Worm (Caenorhabditis elegans) whole organism, mixed stage, embryonic: ENCODE data around the gene srz-79.

Source experiments
- M03D4.4 ChIP-seq: sonication (generic microtip); optimal IDR thresholded peaks from 2 replicates; lab custom pipeline; 2017; ENCODE audit warnings: mild to moderate bottlenecking, missing genetic modification characterization, missing compliant biosample characterization
- bed-3 ChIP-seq: fragments of 200-800 bp; sonication (Bioruptor generic); optimal IDR thresholded peaks from 3 replicates; lab custom pipeline; 2018; ENCODE audit warnings: mild to moderate bottlenecking, missing genetic modification characterization, moderate library complexity, missing compliant biosample characterization
- blmp-1 ChIP-seq: fragments of 150-350 bp; optimal IDR thresholded peaks from 2 replicates; lab custom pipeline; 2014; ENCODE audit warnings: missing biosample characterization, missing genetic modification characterization
- ceh-39 ChIP-seq: fragments of 150-350 bp; optimal IDR thresholded peaks from 2 replicates; lab custom pipeline; 2014; ENCODE audit warnings: missing biosample characterization, missing genetic modification characterization
- ceh-43 ChIP-seq: fragments of 200-800 bp; sonication (Bioruptor generic); optimal IDR thresholded peaks from 2 replicates; lab custom pipeline; 2018; ENCODE audit warnings: mild to moderate bottlenecking, missing genetic modification characterization, moderate library complexity, missing compliant biosample characterization
- ceh-83 ChIP-seq: fragments of 200-800 bp; sonication (Bioruptor generic); optimal IDR thresholded peaks from 2 replicates; lab custom pipeline; 2018; ENCODE audit warnings: mild to moderate bottlenecking, missing genetic modification characterization, missing compliant biosample characterization
- ces-1 ChIP-seq: fragments of 150-350 bp; optimal IDR thresholded peaks from 2 replicates; lab custom pipeline; 2014; ENCODE audit warnings: missing biosample characterization, missing genetic modification reagents, missing genetic modification characterization
- cnd-1 ChIP-seq: fragments of 200-800 bp; sonication (Bioruptor generic); optimal IDR thresholded peaks from 2 replicates; lab custom pipeline; 2018; ENCODE audit warnings: mild to moderate bottlenecking, missing genetic modification characterization, missing compliant biosample characterization
- drap-1 ChIP-seq: fragments of 200-800 bp; sonication (Bioruptor generic); optimal IDR thresholded peaks from 3 replicates; lab custom pipeline; 2018; ENCODE audit warnings: mild to moderate bottlenecking, missing genetic modification characterization, missing compliant biosample characterization
- elt-1 ChIP-seq: sonication (generic microtip); optimal IDR thresholded peaks from 2 replicates; lab custom pipeline; 2017; ENCODE audit warnings: missing genetic modification characterization, mild to moderate bottlenecking, missing compliant biosample characterization, antibody characterized with exemption, moderate library complexity, borderline replicate concordance; ENCODE audit not compliant: insufficient read depth
- elt-3 ChIP-seq: fragments of 150-350 bp; optimal IDR thresholded peaks from 2 replicates; lab custom pipeline; 2014; ENCODE audit warnings: missing biosample characterization, missing genetic modification characterization
- flh-1 ChIP-seq: fragments of 200-800 bp; sonication (Bioruptor generic); optimal IDR thresholded peaks from 2 replicates; lab custom pipeline; 2018; ENCODE audit warnings: mild to moderate bottlenecking, missing genetic modification characterization, moderate library complexity, missing compliant biosample characterization
- ham-2 ChIP-seq: fragments of 200-800 bp; sonication (Bioruptor generic); optimal IDR thresholded peaks from 2 replicates; lab custom pipeline; 2018; ENCODE audit warnings: mild to moderate bottlenecking, missing genetic modification characterization, missing compliant biosample characterization
- hlh-1 ChIP-seq: fragments of 150-350 bp; optimal IDR thresholded peaks from 2 replicates; lab custom pipeline; 2014; ENCODE audit warnings: missing biosample characterization, missing genetic modification reagents, missing genetic modification characterization
- lin-13 ChIP-seq: fragments of 150-350 bp; optimal IDR thresholded peaks from 2 replicates; lab custom pipeline; 2014; ENCODE audit warnings: missing biosample characterization, missing genetic modification characterization
- lin-32 ChIP-seq: fragments of 200-800 bp; sonication (Bioruptor generic); optimal IDR thresholded peaks from 2 replicates; lab custom pipeline; 2018; ENCODE audit warnings: mild to moderate bottlenecking, missing genetic modification characterization, missing compliant biosample characterization
- lsy-2 ChIP-seq: fragments of 150-350 bp; optimal IDR thresholded peaks from 2 replicates; lab custom pipeline; 2014; ENCODE audit warnings: missing biosample characterization, missing genetic modification characterization
- mab-5 ChIP-seq: fragments of 150-350 bp; optimal IDR thresholded peaks from 2 replicates; lab custom pipeline; 2014; ENCODE audit warnings: missing biosample characterization, missing genetic modification characterization
- mep-1 ChIP-seq: fragments of 150-350 bp; optimal IDR thresholded peaks from 2 replicates; lab custom pipeline; 2017; ENCODE audit warnings: missing biosample characterization, missing genetic modification reagents, missing genetic modification characterization, inconsistent platforms
- mls-2 ChIP-seq: sonication (generic microtip); optimal IDR thresholded peaks from 2 replicates; lab custom pipeline; 2016; ENCODE audit warnings: mild to moderate bottlenecking, missing genetic modification characterization, moderate library complexity, missing compliant biosample characterization
- nhr-12 ChIP-seq: fragments of 150-350 bp; optimal IDR thresholded peaks from 2 replicates; lab custom pipeline; 2014; ENCODE audit warnings: missing biosample characterization, missing genetic modification characterization
- nhr-2 ChIP-seq: fragments of 150-350 bp; optimal IDR thresholded peaks from 2 replicates; lab custom pipeline; 2014; ENCODE audit warnings: missing biosample characterization, missing genetic modification characterization
- nhr-237 ChIP-seq: fragments of 150-350 bp; optimal IDR thresholded peaks from 2 replicates; lab custom pipeline; 2014; ENCODE audit warnings: missing biosample characterization, missing genetic modification characterization
- nhr-28 ChIP-seq: fragments of 150-350 bp; optimal IDR thresholded peaks from 2 replicates; lab custom pipeline; 2014; ENCODE audit warnings: missing biosample characterization, missing genetic modification characterization
- nhr-76 ChIP-seq: sonication (generic microtip); optimal IDR thresholded peaks from 2 replicates; lab custom pipeline; 2017; ENCODE audit warnings: missing biosample characterization, missing genetic modification characterization
- pha-4 ChIP-seq: fragments of 150-350 bp; optimal IDR thresholded peaks from 2 replicates; lab custom pipeline; 2018; ENCODE audit warnings: missing biosample characterization, missing genetic modification reagents, missing genetic modification characterization
- sem-2 ChIP-seq: fragments of 200-800 bp; sonication (Bioruptor generic); optimal IDR thresholded peaks from 2 replicates; lab custom pipeline; 2018; ENCODE audit warnings: mild to moderate bottlenecking, missing genetic modification characterization, missing compliant biosample characterization
- snpc-4 ChIP-seq: fragments of 150-350 bp; optimal IDR thresholded peaks from 2 replicates; lab custom pipeline; 2014; ENCODE audit warnings: missing biosample characterization, missing genetic modification characterization
- sptf-1 ChIP-seq: sonication (generic microtip); optimal IDR thresholded peaks from 2 replicates; lab custom pipeline; 2017; ENCODE audit warnings: mild to moderate bottlenecking, missing genetic modification characterization, moderate library complexity, missing compliant biosample characterization
- tbx-8 ChIP-seq: fragments of 200-800 bp; sonication (Bioruptor generic); optimal IDR thresholded peaks from 2 replicates; lab custom pipeline; 2018; ENCODE audit warnings: mild to moderate bottlenecking, missing genetic modification characterization, moderate library complexity, missing compliant biosample characterization
- unc-120 ChIP-seq: sonication (generic microtip); optimal IDR thresholded peaks from 2 replicates; lab custom pipeline; 2017; ENCODE audit warnings: missing genetic modification characterization, missing compliant biosample characterization; ENCODE audit not compliant: poor library complexity, severe bottlenecking
- unc-39 ChIP-seq: fragments of 150-350 bp; optimal IDR thresholded peaks from 2 replicates; lab custom pipeline; 2014; ENCODE audit warnings: missing biosample characterization, missing genetic modification characterization
- unc-62 ChIP-seq: fragments of 150-350 bp; optimal IDR thresholded peaks from 2 replicates; lab custom pipeline; 2014; ENCODE audit warnings: missing biosample characterization, missing genetic modification reagents, missing genetic modification characterization
- zip-8 ChIP-seq: fragments of 150-350 bp; optimal IDR thresholded peaks from 2 replicates; lab custom pipeline; 2014; ENCODE audit warnings: missing biosample characterization, missing genetic modification characterization
- ztf-11 ChIP-seq: fragments of 150-350 bp; optimal IDR thresholded peaks from 2 replicates; lab custom pipeline; 2014; ENCODE audit warnings: missing biosample characterization, missing genetic modification characterization

srz-79 gene

ce11 chrIV:3521710-3522109 is 28.3 kb downstream of the srz-79 start:
- peak; percentile 84 for TF ChIP-seq ham-2 (GFP tag; lab: Kevin White, UChicago)
- no peak for TF ChIP-seq nhr-28 (tag; lab: Kevin White, UChicago)
- peak; percentile 29 for TF ChIP-seq M03D4.4 (tag; lab: Kevin White, UChicago)
- no peak for TF ChIP-seq blmp-1
- TF ChIP-seq elt-3 (tag; lab: Kevin White, UChicago): no peak
- TF ChIP-seq ztf-11 (tag; lab: Kevin White, UChicago): no peak
- TF ChIP-seq nhr-2 (tag; lab: Kevin White, UChicago): peak; percentile 29
- TF ChIP-seq zip-8 (tag; lab: Kevin White, UChicago): no peak
- no peak for TF ChIP-seq mab-5 (tag; lab: Kevin White, UChicago)
- TF ChIP-seq cnd-1 (tag; lab: Kevin White, UChicago): peak; percentile 67
- TF ChIP-seq nhr-76 (tag; lab: Kevin White, UChicago): no peak
- peak; percentile 48 for TF ChIP-seq sptf-1 (tag; lab: Kevin White, UChicago)
- TF ChIP-seq snpc-4 (tag; lab: Kevin White, UChicago): no peak
- TF ChIP-seq tbx-8 (GFP tag; lab: Kevin White, UChicago): peak; percentile 36
- TF ChIP-seq lin-32 (GFP tag; lab: Kevin White, UChicago): peak; percentile 60
- peak; percentile 75 for TF ChIP-seq unc-62 (GFP tag; lab: Kevin White, UChicago)
- TF ChIP-seq ces-1 (GFP tag; lab: Kevin White, UChicago): peak; percentile 68
- peak; percentile 77 for TF ChIP-seq ceh-43
- no peak for TF ChIP-seq nhr-12 (tag; lab: Kevin White, UChicago)
- TF ChIP-seq mls-2: peak; percentile 84
- TF ChIP-seq drap-1: peak; percentile 43
- no peak for TF ChIP-seq flh-1 (GFP tag; lab: Kevin White, UChicago)

ce11 chrIV:3523419-3523818 is 30.0 kb downstream of the srz-79 start:
- TF ChIP-seq cnd-1 (tag; lab: Kevin White, UChicago) (no peak), tbx-8 (GFP tag; lab: Kevin White, UChicago) (no peak), ces-1 (GFP tag; lab: Kevin White, UChicago) (no peak), nhr-28 (tag; lab: Kevin White, UChicago) (no peak), ceh-83 (GFP tag; lab: Kevin White, UChicago) (no peak), mls-2 (no peak), mep-1 (tag; lab: Kevin White, UChicago) (no peak)

DNA sequence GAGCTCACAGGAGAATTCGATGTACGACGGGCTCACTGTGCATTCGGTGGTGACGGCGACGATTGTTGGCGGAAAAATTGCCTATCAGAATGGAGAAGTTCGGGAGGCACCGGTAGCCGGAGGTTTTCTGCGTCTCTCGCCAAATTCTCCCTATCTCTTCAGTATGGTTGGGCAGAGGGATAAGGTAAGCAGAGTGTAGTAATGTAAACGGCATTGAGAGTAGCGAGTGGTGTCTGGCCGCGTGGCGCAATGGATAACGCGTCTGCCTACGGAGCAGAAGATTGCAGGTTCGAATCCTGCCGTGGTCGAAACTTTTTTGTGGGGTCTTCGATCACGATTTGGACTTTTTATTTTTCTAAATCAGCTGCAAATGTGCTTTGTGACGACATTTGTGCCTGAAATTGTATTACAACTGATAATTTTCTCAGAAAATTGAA is 31.2 kb downstream of the srz-79 start:
- TF ChIP-seq ham-2 (GFP tag; lab: Kevin White, UChicago) (peak; percentile 67), nhr-76 (tag; lab: Kevin White, UChicago) (no peak), ztf-11 (tag; lab: Kevin White, UChicago) (no peak), ceh-39 (tag; lab: Kevin White, UChicago) (no peak), lsy-2 (no peak), sem-2 (GFP tag; lab: Kevin White, UChicago) (peak; percentile 82), drap-1 (peak; percentile 88), nhr-237 (tag; lab: Kevin White, UChicago) (no peak), unc-120 (tag; lab: Kevin White, UChicago) (peak; percentile 74), lin-13 (tag; lab: Kevin White, UChicago) (no peak), mep-1 (tag; lab: Kevin White, UChicago) (no peak), cnd-1 (tag; lab: Kevin White, UChicago) (peak; percentile 83), lin-32 (GFP tag; lab: Kevin White, UChicago) (peak; percentile 53), sptf-1 (tag; lab: Kevin White, UChicago) (peak; percentile 90), unc-39 (tag; lab: Kevin White, UChicago) (peak; percentile 26), pha-4 (tag; lab: Kevin White, UChicago) (no peak), elt-3 (tag; lab: Kevin White, UChicago) (no peak), nhr-12 (tag; lab: Kevin White, UChicago) (no peak), elt-1 (tag; lab: Kevin White, UChicago) (no peak), nhr-28 (tag; lab: Kevin White, UChicago) (peak; percentile 5), mab-5 (tag; lab: Kevin White, UChicago) (no peak), tbx-8 (GFP tag; lab: Kevin White, UChicago) (peak; percentile 54), snpc-4 (tag; lab: Kevin White, UChicago) (no peak), nhr-2 (tag; lab: Kevin White, UChicago) (no peak), unc-62 (GFP tag; lab: Kevin White, UChicago) (peak; percentile 17), ceh-83 (GFP tag; lab: Kevin White, UChicago) (peak; percentile 83), zip-8 (tag; lab: Kevin White, UChicago) (no peak), blmp-1 (no peak), mls-2 (peak; percentile 88), hlh-1 (tag; lab: Kevin White, UChicago) (no peak), flh-1 (GFP tag; lab: Kevin White, UChicago) (peak; percentile 54), M03D4.4 (tag; lab: Kevin White, UChicago) (peak; percentile 89), ces-1 (GFP tag; lab: Kevin White, UChicago) (no peak), ceh-43 (peak; percentile 75), bed-3 (GFP tag; lab: Kevin White, UChicago) (peak; percentile 57)
